Worm (Caenorhabditis elegans): ENCODE results near the gene aagr-3.

The aagr-3 gene

ce11 chrV:9740858-9741257 is 11.5 kb upstream of the aagr-3 start, which contains the start of gene sta-2 (continued):
- TF ChIP-seq gmeb-1 (tag; optimal IDR thresholded peaks at IDR 0.05) (peak; percentile 42), nhr-129 (tag; optimal IDR thresholded peaks at IDR 0.05) (peak; percentile 39), nhr-12 (tag; optimal IDR thresholded peaks at IDR 0.05) (no peak), alr-1 (tag; optimal IDR thresholded peaks at IDR 0.05) (no peak), dmd-4 (tag; optimal IDR thresholded peaks at IDR 0.05) (no peak), sma-3 (GFP tag; optimal IDR thresholded peaks at IDR 0.05) (peak; percentile 72), ceh-16 (tag; optimal IDR thresholded peaks at IDR 0.05) (no peak), fos-1 (tag; optimal IDR thresholded peaks at IDR 0.05) (peak; percentile 83), mdl-1 (tag; optimal IDR thresholded peaks at IDR 0.05) (no peak), nhr-25 (tag; optimal IDR thresholded peaks at IDR 0.05) (peak; percentile 81), nhr-11 (tag; optimal IDR thresholded peaks at IDR 0.05) (no peak), nhr-6 (tag; optimal IDR thresholded peaks at IDR 0.05) (peak; percentile 3), nhr-10 (tag; optimal IDR thresholded peaks at IDR 0.05) (no peak), lin-13 (GFP tag; optimal IDR thresholded peaks at IDR 0.05) (no peak), Y55F3AM.14 (GFP tag; optimal IDR thresholded peaks at IDR 0.05) (no peak), C34F6.9 (tag; optimal IDR thresholded peaks at IDR 0.05) (no peak), mbf-1 (tag; optimal IDR thresholded peaks at IDR 0.05) (no peak)

- TF ChIP-seq mab-5 (tag; optimal IDR thresholded peaks at IDR 0.05) (no peak), nhr-237 (tag; optimal IDR thresholded peaks at IDR 0.05) (no peak), crh-2 (tag; optimal IDR thresholded peaks at IDR 0.05) (no peak), egl-27 (tag; optimal IDR thresholded peaks at IDR 0.05) (no peak)
Measured at ce11 chrV:9739402-9739801, 10.1 kb upstream of the aagr-3 start, which contains the start of gene marc-1. Gene marc-1, plus strand, starts transcription at chrV:9739702.

ce11 chrV:9738077-9738705 is 8.9 kb upstream of the aagr-3 start:
- TF ChIP-seq ZK546.5 (tag; optimal IDR thresholded peaks at IDR 0.05), result no peak
- peak; percentile 71 for TF ChIP-seq fos-1 (tag; optimal IDR thresholded peaks at IDR 0.05)
- peak; percentile 18 for TF ChIP-seq crh-2 (tag; optimal IDR thresholded peaks at IDR 0.05)
- no peak for TF ChIP-seq ceh-16 (tag; optimal IDR thresholded peaks at IDR 0.05)
- no peak for TF ChIP-seq F13H6.1 (tag; optimal IDR thresholded peaks at IDR 0.05)
- no peak for TF ChIP-seq ztf-1 (GFP tag; conservative IDR thresholded peaks at IDR 0.05)
- no peak for TF ChIP-seq unc-55 (GFP tag; optimal IDR thresholded peaks at IDR 0.05)
- TF ChIP-seq sma-9 (GFP tag; optimal IDR thresholded peaks at IDR 0.05), result peak; percentile 24
- TF ChIP-seq sma-9 (tag; optimal IDR thresholded peaks at IDR 0.05), result no peak

ce11 chrV:9737287-9737686 is 8.0 kb upstream of the aagr-3 start, which contains the start of gene aqp-4:
Gene aqp-4, plus strand, starts transcription at chrV:9737556.
- peak; percentile 25 for TF ChIP-seq crh-2 (tag; optimal IDR thresholded peaks at IDR 0.05)
- no peak for TF ChIP-seq ztf-11 (tag; optimal IDR thresholded peaks at IDR 0.05)
- peak; percentile 78 for TF ChIP-seq fos-1 (tag; optimal IDR thresholded peaks at IDR 0.05)

- TF ChIP-seq nhr-237 (tag; optimal IDR thresholded peaks at IDR 0.05) (no peak), crh-2 (tag; optimal IDR thresholded peaks at IDR 0.05) (no peak), ama-1 (optimal IDR thresholded peaks at IDR 0.05) (no peak), elt-3 (tag; optimal IDR thresholded peaks at IDR 0.05) (no peak), nhr-25 (tag; optimal IDR thresholded peaks at IDR 0.05) (no peak), ceh-82 (tag; optimal IDR thresholded peaks at IDR 0.05) (no peak), egl-27 (tag; optimal IDR thresholded peaks at IDR 0.05) (no peak), sma-3 (GFP tag; optimal IDR thresholded peaks at IDR 0.05) (peak; percentile 24), lsy-2 (tag; optimal IDR thresholded peaks at IDR 0.05) (peak in 1 of 2 experiments; percentile 30), nhr-21 (tag; optimal IDR thresholded peaks at IDR 0.05) (no peak), ceh-16 (tag; optimal IDR thresholded peaks at IDR 0.05) (no peak)
Measured at ce11 chrV:9733920-9734454, 4.7 kb upstream of the aagr-3 start, which contains the start of gene cal-7. Gene cal-7, plus strand, starts transcription at chrV:9734103.

ce11 chrV:9731852-9732251 is 2.5 kb upstream of the aagr-3 start:
- TF ChIP-seq nhr-11 (tag; optimal IDR thresholded peaks at IDR 0.05) (no peak), lin-11 (tag; optimal IDR thresholded peaks at IDR 0.05) (no peak), nhr-129 (tag; optimal IDR thresholded peaks at IDR 0.05) (peak; percentile 25), unc-39 (tag; optimal IDR thresholded peaks at IDR 0.05) (no peak), unc-55 (GFP tag; optimal IDR thresholded peaks at IDR 0.05) (peak; percentile 8), nhr-6 (tag; optimal IDR thresholded peaks at IDR 0.05) (peak; percentile 32), gmeb-1 (tag; optimal IDR thresholded peaks at IDR 0.05) (no peak), lin-39 (tag; optimal IDR thresholded peaks at IDR 0.05) (no peak), nhr-25 (tag; optimal IDR thresholded peaks at IDR 0.05) (no peak), unc-62 (GFP tag; optimal IDR thresholded peaks at IDR 0.05) (no peak), R02D3.7 (tag; optimal IDR thresholded peaks at IDR 0.05) (no peak), ztf-4 (tag; optimal IDR thresholded peaks at IDR 0.05) (no peak), alr-1 (tag; optimal IDR thresholded peaks at IDR 0.05) (no peak), ztf-1 (GFP tag; conservative IDR thresholded peaks at IDR 0.05) (no peak), dmd-4 (tag; optimal IDR thresholded peaks at IDR 0.05) (no peak), ZK546.5 (tag; optimal IDR thresholded peaks at IDR 0.05) (no peak), C34F6.9 (tag; optimal IDR thresholded peaks at IDR 0.05) (peak; percentile 23), skn-1 (tag; optimal IDR thresholded peaks at IDR 0.05) (no peak), aly-2 (tag; optimal IDR thresholded peaks at IDR 0.05) (no peak), nhr-77 (tag; optimal IDR thresholded peaks at IDR 0.05) (no peak), nhr-21 (tag; optimal IDR thresholded peaks at IDR 0.05) (peak; percentile 51), fos-1 (tag; optimal IDR thresholded peaks at IDR 0.05) (no peak), ama-1 (optimal IDR thresholded peaks at IDR 0.05) (peak; percentile 5)
